Worm (Caenorhabditis elegans) whole organism, midembryonic: Measurements from ENCODE around the gene prk-2.
"Not testable (repeated sequence)": the region's sequence is repeated elsewhere in the genome, so short reads cannot be mapped to it uniquely, and the experiment has no call there.

ENCODE experiments used
- T22C8.4 ChIP-seq: fragments of 200-800 bp; sonication (Bioruptor generic); IDR thresholded peaks from 2 replicates; pipeline ENCODE4 v1.3.6; 2022; ENCODE audit warnings: missing genetic modification characterization, missing compliant biosample characterization
- cog-1 ChIP-seq: sonication (generic microtip); optimal IDR thresholded peaks from 2 replicates; lab custom pipeline; 2016; ENCODE audit warnings: missing genetic modification characterization, missing compliant biosample characterization
- flt-1 ChIP-seq: fragments of 200-800 bp; sonication (Bioruptor generic); IDR thresholded peaks from 2 replicates; pipeline ENCODE4 v1.3.6; 2022; ENCODE audit warnings: missing genetic modification characterization, missing compliant biosample characterization
- klf-2 ChIP-seq: fragments of 200-800 bp; sonication (Bioruptor generic); conservative IDR thresholded peaks from 2 replicates; pipeline ENCODE4 v1.3.6; 2022; ENCODE audit warnings: missing genetic modification reagents, missing genetic modification characterization, missing compliant biosample characterization
- med-1 ChIP-seq: sonication (generic microtip); optimal IDR thresholded peaks from 2 replicates; lab custom pipeline; 2017; ENCODE audit warnings: missing genetic modification characterization, mild to moderate bottlenecking, missing compliant biosample characterization, antibody characterized with exemption, missing genetic modification reagents; ENCODE audit not compliant: insufficient read depth
- ref-1 ChIP-seq: fragments of 200-800 bp; sonication (Bioruptor generic); conservative IDR thresholded peaks from 2 replicates; pipeline ENCODE4 v1.3.6; 2022; ENCODE audit warnings: missing genetic modification reagents, missing genetic modification characterization, missing compliant biosample characterization
- tab-1 ChIP-seq: fragments of 200-800 bp; sonication (Bioruptor generic); IDR thresholded peaks from 2 replicates; pipeline ENCODE4 v1.3.6; 2022; ENCODE audit warnings: missing genetic modification characterization, missing compliant biosample characterization
- ztf-23 ChIP-seq: fragments of 200-800 bp; sonication (Bioruptor generic); IDR thresholded peaks from 2 replicates; pipeline ENCODE4 v1.3.6; 2022; ENCODE audit warnings: missing genetic modification reagents, missing genetic modification characterization, missing compliant biosample characterization
- ztf-29 ChIP-seq: fragments of 200-800 bp; sonication (Bioruptor generic); IDR thresholded peaks from 2 replicates; pipeline ENCODE4 v1.3.6; 2022; ENCODE audit warnings: missing genetic modification reagents, missing genetic modification characterization, missing compliant biosample characterization

Gene prk-2

DNA sequence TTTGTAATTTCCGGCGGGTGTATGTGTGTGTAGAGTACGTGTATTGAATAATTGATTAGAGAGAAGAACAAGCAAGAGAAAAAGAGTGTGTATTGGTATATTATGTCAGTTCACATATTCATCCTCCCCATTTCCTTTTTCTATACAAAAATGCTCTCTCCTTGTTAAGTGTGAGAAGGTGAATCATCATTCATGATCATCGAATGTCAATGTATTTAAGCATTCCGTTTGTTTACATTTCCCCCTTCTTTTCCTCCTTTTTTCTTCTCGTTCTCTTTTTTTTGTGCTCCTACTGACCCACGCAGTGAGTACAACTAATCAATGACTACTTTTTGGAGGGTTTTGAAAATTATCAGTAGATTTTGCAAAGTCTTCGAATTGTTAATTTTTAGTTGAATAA lies 26.5 kb downstream of the prk-2 start:
- TF ChIP-seq med-1 (GFP tag; lab: Kevin White, UChicago) (no peak), ztf-29 (GFP tag; lab: Robert Waterston, UW) (no peak), tab-1 (GFP tag; lab: Robert Waterston, UW) (no peak), flt-1 (GFP tag; lab: Robert Waterston, UW) (no peak), ztf-23 (GFP tag; lab: Robert Waterston, UW) (no peak), cog-1 (tag; lab: Kevin White, UChicago) (no peak), ref-1 (no peak), klf-2 (GFP tag; lab: Robert Waterston, UW) (no peak), T22C8.4 (no peak)

DNA sequence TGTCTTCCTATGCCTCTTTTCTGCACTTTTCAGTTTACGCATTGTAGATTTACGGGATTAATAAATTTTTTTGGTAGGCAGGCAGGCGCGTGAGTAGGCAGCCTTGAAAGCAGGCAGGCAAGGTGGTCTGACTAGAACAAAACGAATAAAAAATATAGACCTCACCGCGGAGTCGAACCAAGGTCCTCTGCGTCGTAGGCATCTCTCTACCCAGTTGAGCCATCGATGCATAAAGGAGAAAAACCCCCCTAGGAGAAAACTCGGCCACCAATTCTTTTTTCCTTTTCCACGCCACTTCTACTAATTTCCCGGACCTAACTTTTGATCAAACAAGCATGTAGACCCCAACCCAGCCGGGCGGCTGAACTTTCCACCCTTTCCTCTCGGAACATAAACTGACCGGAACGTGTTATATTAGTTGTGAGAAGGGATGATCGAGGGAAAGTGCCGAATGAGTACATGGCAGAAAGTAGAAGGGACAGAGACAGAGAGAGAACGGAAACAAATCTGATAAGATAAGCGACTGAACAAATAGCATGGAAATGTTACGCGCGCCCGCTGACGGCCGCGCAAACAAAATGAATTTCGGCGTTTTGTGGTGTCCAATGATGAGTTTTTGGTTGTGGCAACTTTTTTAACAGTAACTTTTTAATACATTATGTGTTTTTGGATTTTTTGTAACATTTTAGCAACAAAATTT lies 30.5 kb downstream of the prk-2 start:
- no peak for TF ChIP-seq cog-1 (tag; lab: Kevin White, UChicago)

ce11 chrIII:3334941-3335559 lies 35.0 kb downstream of the prk-2 start:
- TF ChIP-seq ref-1 (peak; percentile 93), T22C8.4 (peak; percentile 87), ztf-23 (GFP tag; lab: Robert Waterston, UW) (peak; percentile 95), ztf-29 (GFP tag; lab: Robert Waterston, UW) (peak; percentile 97), tab-1 (GFP tag; lab: Robert Waterston, UW) (peak; percentile 89), klf-2 (GFP tag; lab: Robert Waterston, UW) (peak; percentile 98), flt-1 (GFP tag; lab: Robert Waterston, UW) (peak; percentile 94)

DNA sequence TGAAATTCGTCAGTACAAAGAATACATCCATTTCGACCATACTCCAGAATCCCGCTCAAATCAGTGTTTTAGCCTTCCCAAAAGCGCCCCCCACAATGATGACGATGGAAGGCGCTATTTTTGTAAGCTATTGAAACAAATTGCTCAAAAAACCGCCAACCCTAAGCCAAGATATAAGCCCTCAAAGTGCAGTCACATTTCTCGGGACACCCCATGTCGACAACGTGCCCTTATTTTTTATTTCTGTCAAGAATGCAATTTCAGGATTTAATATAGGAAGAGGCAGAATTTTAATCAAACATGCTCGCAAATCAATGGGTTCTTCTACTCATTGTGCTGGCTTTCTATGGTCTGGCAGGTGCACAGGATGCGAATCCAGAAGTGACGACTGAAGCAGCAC lies 37.3 kb downstream of the prk-2 start, which contains the start of gene Y53G8AR.1:
Y53G8AR.1 (plus strand) TSS at position 301 of the 400 bp plus-strand sequence.
- TF ChIP-seq med-1 (GFP tag; lab: Kevin White, UChicago); ztf-23 (GFP tag; lab: Robert Waterston, UW); ref-1: not testable (repeated sequence)

DNA sequence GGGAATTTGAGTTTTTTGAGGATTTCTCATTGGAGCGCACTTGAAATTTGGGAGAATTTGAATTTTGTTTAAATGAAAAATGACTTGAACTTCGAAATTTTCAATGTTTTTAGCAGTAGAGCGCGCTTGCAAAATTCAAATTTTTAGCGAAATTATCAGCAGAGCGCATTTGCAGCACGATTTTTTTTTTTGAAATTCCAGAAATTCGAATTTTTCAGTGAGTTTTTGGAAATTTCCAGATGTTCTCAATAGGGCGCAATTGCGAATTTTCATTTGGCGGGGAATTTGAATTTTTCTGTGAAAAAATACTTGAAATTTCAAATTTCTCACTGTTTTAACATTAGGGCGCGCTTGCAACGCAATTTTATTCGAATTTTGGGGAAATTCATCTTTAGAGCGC lies 38.2 kb downstream of the prk-2 start:
- no peak for TF ChIP-seq cog-1 (tag; lab: Kevin White, UChicago)
- TF ChIP-seq T22C8.4, result no peak
- TF ChIP-seq flt-1 (GFP tag; lab: Robert Waterston, UW), result no peak
- TF ChIP-seq klf-2 (GFP tag; lab: Robert Waterston, UW), result no peak
- no peak for TF ChIP-seq tab-1 (GFP tag; lab: Robert Waterston, UW)
- TF ChIP-seq ztf-29 (GFP tag; lab: Robert Waterston, UW), result no peak
- TF ChIP-seq ztf-23 (GFP tag; lab: Robert Waterston, UW), result no peak
- no peak for TF ChIP-seq ref-1
- no peak for TF ChIP-seq med-1 (GFP tag; lab: Kevin White, UChicago)

DNA sequence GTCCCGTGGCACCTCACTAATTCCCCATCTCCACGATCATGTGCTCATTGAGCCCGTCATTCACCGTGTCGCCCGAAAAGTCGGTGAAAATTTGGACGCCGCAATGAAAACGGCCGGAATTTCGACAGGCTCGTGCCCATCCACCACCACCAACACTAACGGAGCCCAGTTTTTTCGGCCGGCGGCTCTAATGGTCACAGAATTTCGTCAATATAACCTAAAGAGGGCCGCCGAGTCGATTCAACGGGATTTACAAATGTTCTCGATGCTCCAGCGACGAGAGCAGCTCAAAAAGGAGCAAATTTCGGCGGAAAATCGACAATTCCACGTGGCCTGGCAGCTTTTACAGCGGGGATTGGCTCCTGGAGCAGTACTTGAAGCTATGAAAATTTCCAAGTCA lies 40.5 kb downstream of the prk-2 start:
- TF ChIP-seq flt-1 (GFP tag; lab: Robert Waterston, UW) (no peak), ztf-29 (GFP tag; lab: Robert Waterston, UW) (no peak), med-1 (GFP tag; lab: Kevin White, UChicago) (no peak), tab-1 (GFP tag; lab: Robert Waterston, UW) (no peak), cog-1 (tag; lab: Kevin White, UChicago) (no peak), T22C8.4 (no peak), ztf-23 (GFP tag; lab: Robert Waterston, UW) (no peak), ref-1 (no peak), klf-2 (GFP tag; lab: Robert Waterston, UW) (no peak)

ce11 chrIII:3323906-3324305 lies 46.1 kb downstream of the prk-2 start:
- 0 out of 2 replicates have a peak, but pooled peaks have one; percentile 41 for TF ChIP-seq ztf-23 (GFP tag; lab: Robert Waterston, UW)
- no peak for TF ChIP-seq T22C8.4
- no peak for TF ChIP-seq ref-1

ce11 chrIII:3322317-3323010 lies 47.5 kb downstream of the prk-2 start, which contains the start of gene phf-15:
TSS of gene phf-15 (plus strand) at chrIII:3322853.
- TF ChIP-seq cog-1 (tag; lab: Kevin White, UChicago) (no peak), ztf-23 (GFP tag; lab: Robert Waterston, UW) (no peak), med-1 (GFP tag; lab: Kevin White, UChicago) (no peak)

DNA sequence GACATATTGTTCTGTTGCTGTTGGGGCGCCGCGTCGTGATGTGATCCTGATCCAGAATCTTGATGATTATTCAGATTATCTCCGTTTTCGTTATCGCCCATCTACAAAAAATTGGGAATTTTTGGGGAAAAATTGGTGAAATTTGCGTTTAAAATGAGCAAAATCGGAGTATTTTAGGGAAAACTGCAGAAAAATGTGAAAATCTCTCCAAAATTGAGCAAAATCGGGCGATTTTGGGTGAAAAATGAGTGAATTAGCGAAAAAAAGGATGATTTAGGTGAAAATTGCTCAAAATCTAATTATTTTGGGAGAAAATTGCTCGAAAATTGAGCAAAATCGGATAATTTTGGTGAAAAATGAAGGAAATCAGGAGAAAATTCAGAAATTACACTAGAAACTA lies 48.9 kb downstream of the prk-2 start, which contains the start of gene Y53G8AR.9:
Y53G8AR.9 (minus strand) TSS at position 101 of the 400 bp plus-strand sequence.
- TF ChIP-seq ztf-23 (GFP tag; lab: Robert Waterston, UW), result no peak
- TF ChIP-seq klf-2 (GFP tag; lab: Robert Waterston, UW), result no peak
- TF ChIP-seq ref-1, result no peak
- no peak for TF ChIP-seq cog-1 (tag; lab: Kevin White, UChicago)
- no peak for TF ChIP-seq ztf-29 (GFP tag; lab: Robert Waterston, UW)
- no peak for TF ChIP-seq T22C8.4
- no peak for TF ChIP-seq flt-1 (GFP tag; lab: Robert Waterston, UW)
- no peak for TF ChIP-seq med-1 (GFP tag; lab: Kevin White, UChicago)
- TF ChIP-seq tab-1 (GFP tag; lab: Robert Waterston, UW), result no peak
